Worm (Caenorhabditis elegans) whole organism, early embryonic: Measurements from ENCODE around the gene R05D8.11.

ENCODE experiments used
- flt-1 ChIP-seq: fragments of 200-800 bp; sonication (Bioruptor generic); IDR thresholded peaks from 2 replicates; pipeline ENCODE4 v1.3.6; 2022; ENCODE audit warnings: missing genetic modification characterization, missing compliant biosample characterization
- hmg-4 ChIP-seq: fragments of 200-800 bp; sonication (Bioruptor generic); optimal IDR thresholded peaks from 2 replicates; lab custom pipeline; 2018; ENCODE audit warnings: mild to moderate bottlenecking, missing genetic modification characterization, missing compliant biosample characterization

DNA sequence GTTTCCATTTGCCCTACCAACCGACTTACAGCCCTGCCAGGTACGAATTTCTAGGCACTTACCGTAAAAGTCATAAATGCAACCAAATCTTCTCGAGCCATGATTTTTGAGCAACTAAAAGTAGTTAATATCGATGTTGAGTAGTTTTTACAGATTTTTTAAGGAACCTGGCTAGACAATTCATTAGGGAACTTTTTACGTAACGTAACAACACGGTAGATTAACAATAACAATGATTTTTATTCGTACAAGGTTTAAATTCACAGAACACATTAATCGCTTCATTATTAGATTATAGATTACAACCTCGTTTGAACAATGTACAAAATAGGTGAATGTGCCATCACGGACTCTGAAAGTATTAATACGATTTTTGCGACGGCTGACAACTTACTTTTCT lies 27.7 kb downstream of the R05D8.11 start, which contains the start of gene srx-26:
- TF ChIP-seq flt-1 (GFP tag; lab: Robert Waterston, UW) (no peak), hmg-4 (GFP tag; lab: Kevin White, UChicago) (no peak)
